Worm (Caenorhabditis elegans): ENCODE measurements around the gene pigc-1.

DNA sequence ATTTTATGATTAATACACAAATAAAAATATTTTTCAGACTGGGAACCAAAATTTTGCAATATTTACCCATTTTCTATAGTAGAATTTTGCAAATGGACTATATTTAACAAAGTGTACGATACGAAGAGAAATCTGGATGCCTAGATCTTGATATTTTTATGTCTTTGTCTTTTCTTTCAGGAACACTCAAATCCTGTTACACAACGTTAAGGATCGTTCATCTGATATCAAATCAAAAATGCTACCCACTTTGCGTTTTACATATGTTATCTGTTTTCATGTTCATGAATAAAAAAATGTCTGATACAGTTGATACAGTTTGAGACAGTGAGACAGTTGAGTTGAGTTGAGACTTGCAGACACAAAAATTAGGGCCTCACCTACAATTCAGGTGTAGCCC, 46.7 kb downstream of the pigc-1 start, which contains the start of gene F49C12.1:
- no peak for TF ChIP-seq F13C5.2 (tag; optimal IDR thresholded peaks at IDR 0.05)
- TF ChIP-seq ama-1 (optimal IDR thresholded peaks at IDR 0.05), result no peak
- TF ChIP-seq aly-1 (tag; optimal IDR thresholded peaks at IDR 0.05), result no peak
- no peak for TF ChIP-seq hmg-4 (GFP tag; optimal IDR thresholded peaks at IDR 0.05)
- no peak for TF ChIP-seq ceh-13 (GFP tag; optimal IDR thresholded peaks at IDR 0.05)
- TF ChIP-seq tbx-37 (GFP tag; conservative IDR thresholded peaks at IDR 0.05), result no peak
- TF ChIP-seq ets-7 (tag; optimal IDR thresholded peaks at IDR 0.05), result no peak
- no peak for TF ChIP-seq flt-1 (GFP tag; IDR thresholded peaks at IDR 0.05)
- no peak for TF ChIP-seq scrt-1 (GFP tag; IDR thresholded peaks at IDR 0.05)
